In the genomic region with DNA sequence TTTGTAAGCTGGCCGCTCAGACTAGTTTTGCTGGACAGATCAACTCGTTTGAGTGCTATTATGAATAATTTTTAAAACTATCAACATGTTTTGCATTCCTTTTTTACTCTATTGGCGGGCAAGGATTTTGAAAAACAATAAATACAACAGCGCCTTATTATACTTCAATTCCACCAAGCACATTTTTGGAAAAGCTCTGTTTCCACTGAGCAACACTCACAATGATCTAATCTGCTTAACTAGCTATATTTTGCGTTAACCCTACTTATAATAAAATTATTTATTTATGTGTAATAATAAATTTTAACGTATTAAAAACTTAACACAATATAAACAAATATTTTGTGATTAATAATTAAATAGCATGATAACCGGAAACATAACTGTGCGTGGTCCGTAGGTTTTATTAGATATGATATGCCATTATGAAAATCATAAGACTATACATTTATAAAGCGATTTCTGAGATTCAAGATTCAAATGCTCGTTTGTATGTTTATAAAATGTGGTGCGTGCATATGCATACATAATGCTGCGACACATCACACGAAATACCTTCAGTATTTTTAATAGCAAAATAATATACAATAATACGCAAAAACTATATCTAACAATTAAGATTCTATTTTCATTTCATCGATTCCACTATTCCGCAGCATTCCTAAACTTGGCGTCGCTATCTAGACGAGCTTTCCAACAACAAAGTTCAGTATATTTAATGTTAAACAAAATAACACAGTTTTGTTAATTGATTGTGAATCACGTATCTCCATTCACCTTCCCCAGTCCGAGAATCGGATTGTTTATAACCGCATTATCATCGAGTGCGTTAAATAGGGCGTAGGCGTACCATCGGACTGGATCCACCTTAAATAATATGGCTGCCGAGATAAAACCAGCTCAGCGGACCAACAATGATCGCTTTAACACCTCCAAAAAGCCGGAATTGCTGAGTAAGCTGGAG, we compare ENCODE assay signal across 5 fruit fly cellular contexts.
A peak's percentile ranks its signal among the peaks of the same experiment; 100 is the strongest.
TF ChIP-seq lines count a peak whose summit lies in the region.

A gene (minus strand): TSS at position 138 of the 964 bp plus-strand sequence.
A gene (plus strand): TSS at position 649 of the 964 bp plus-strand sequence.

- no peak for TF ChIP-seq CTCF in whole organism, embryonic (GFP tag; optimal IDR thresholded peaks at IDR 0.05; lab: Kevin White, UChicago)

TF ChIP-seq in whole organism, adult, 20 proteins besides CTCF, POLR2A, EP300 and RAD21 (continues in another document):
- TF ChIP-seq cic (GFP tag; optimal IDR thresholded peaks at IDR 0.05; lab: Kevin White, UChicago) (no peak), CG33017 (tag; optimal IDR thresholded peaks at IDR 0.05; lab: Kevin White, UChicago) (no peak), bab1 (GFP tag; optimal IDR thresholded peaks at IDR 0.05; lab: Kevin White, UChicago) (peak; percentile 4), Hr96 (GFP tag; optimal IDR thresholded peaks at IDR 0.05; lab: Kevin White, UChicago) (no peak), Clk (GFP tag; optimal IDR thresholded peaks at IDR 0.05; lab: Kevin White, UChicago) (no peak), CG7045 (GFP tag; optimal IDR thresholded peaks at IDR 0.05; lab: Kevin White, UChicago) (no peak), ovo (GFP tag; optimal IDR thresholded peaks at IDR 0.05; lab: Kevin White, UChicago) (no peak), CG7101 (tag; optimal IDR thresholded peaks at IDR 0.05; lab: Kevin White, UChicago) (no peak), CG14711 (tag; optimal IDR thresholded peaks at IDR 0.05; lab: Kevin White, UChicago) (no peak), Crg-1 (GFP tag; optimal IDR thresholded peaks at IDR 0.05; lab: Kevin White, UChicago) (no peak), pad (GFP tag; optimal IDR thresholded peaks at IDR 0.05; lab: Kevin White, UChicago) (no peak), Mnt (GFP tag; optimal IDR thresholded peaks at IDR 0.05; lab: Kevin White, UChicago) (no peak), toe (GFP tag; optimal IDR thresholded peaks at IDR 0.05; lab: Kevin White, UChicago) (no peak), tj (GFP tag; optimal IDR thresholded peaks at IDR 0.05; lab: Kevin White, UChicago) (peak; percentile 88), cnc (optimal IDR thresholded peaks at IDR 0.05; lab: Kevin White, UChicago) (no peak), CG1620 (GFP tag; optimal IDR thresholded peaks at IDR 0.05; lab: Kevin White, UChicago) (no peak)

TF ChIP-seq in whole organism, embryonic, 481 proteins besides CTCF, POLR2A, EP300 and RAD21 (continues in another document):
- TF ChIP-seq HLH3B (GFP tag; IDR thresholded peaks at IDR 0.05; lab: Robert Waterston, UW) (no peak), CG2712 (tag; optimal IDR thresholded peaks at IDR 0.05; lab: Kevin White, UChicago) (peak; percentile 21), pros (GFP tag; optimal IDR thresholded peaks at IDR 0.05; lab: Kevin White, UChicago) (no peak), Aef1 (GFP tag; IDR thresholded peaks at IDR 0.05; lab: Robert Waterston, UW) (peak; percentile 29; the same call in 1 of the 3 replicates), ssp (GFP tag; IDR thresholded peaks at IDR 0.05; lab: Robert Waterston, UW) (peak; percentile 97), pho (GFP tag; optimal IDR thresholded peaks at IDR 0.05; lab: Kevin White, UChicago) (no peak), Nf-YC (tag; optimal IDR thresholded peaks at IDR 0.05; lab: Kevin White, UChicago) (peak; percentile 1), CG6813 (GFP tag; optimal IDR thresholded peaks at IDR 0.05; lab: Kevin White, UChicago) (no peak), CG3163 (GFP tag; optimal IDR thresholded peaks at IDR 0.05; lab: Kevin White, UChicago) (no peak), br (optimal IDR thresholded peaks at IDR 0.05; lab: Kevin White, UChicago) (no peak), NK7.1 (GFP tag; optimal IDR thresholded peaks at IDR 0.05; lab: Kevin White, UChicago) (no peak), pfk (GFP tag; optimal IDR thresholded peaks at IDR 0.05; lab: Kevin White, UChicago) (peak; percentile 80), CkIIα-i1 (GFP tag; IDR thresholded peaks at IDR 0.05; lab: Robert Waterston, UW) (no peak), Gug (GFP tag; IDR thresholded peaks at IDR 0.05; lab: Robert Waterston, UW) (no peak), vvl (GFP tag; IDR thresholded peaks at IDR 0.05; lab: Robert Waterston, UW) (peak; percentile 12; the same call in 1 of the 2 replicates), CG30020 (tag; optimal IDR thresholded peaks at IDR 0.05; lab: Kevin White, UChicago) (peak; percentile 97)

TF ChIP-seq in whole organism, prepupa, 60 proteins besides CTCF, POLR2A, EP300 and RAD21:
- TF ChIP-seq CG6808 (GFP tag; optimal IDR thresholded peaks at IDR 0.05; lab: Kevin White, UChicago) (no peak), Eip75B (GFP tag; optimal IDR thresholded peaks at IDR 0.05; lab: Kevin White, UChicago) (no peak), fd59A (GFP tag; optimal IDR thresholded peaks at IDR 0.05; lab: Kevin White, UChicago) (no peak), CG32006 (GFP tag; optimal IDR thresholded peaks at IDR 0.05; lab: Kevin White, UChicago) (no peak), CG3032 (tag; optimal IDR thresholded peaks at IDR 0.05; lab: Kevin White, UChicago) (peak; percentile 21), CG11762 (GFP tag; optimal IDR thresholded peaks at IDR 0.05; lab: Kevin White, UChicago; ENCODE audit: insufficient read depth) (no peak), net (GFP tag; optimal IDR thresholded peaks at IDR 0.05; lab: Kevin White, UChicago) (no peak), CG10669 (GFP tag; optimal IDR thresholded peaks at IDR 0.05; lab: Kevin White, UChicago) (no peak), cyc (GFP tag; optimal IDR thresholded peaks at IDR 0.05; lab: Kevin White, UChicago) (peak; percentile 6), CG16779 (tag; optimal IDR thresholded peaks at IDR 0.05; lab: Kevin White, UChicago) (no peak), Sox14 (GFP tag; optimal IDR thresholded peaks at IDR 0.05; lab: Kevin White, UChicago) (no peak), CG31627 (GFP tag; optimal IDR thresholded peaks at IDR 0.05; lab: Kevin White, UChicago) (no peak), topi (GFP tag; optimal IDR thresholded peaks at IDR 0.05; lab: Kevin White, UChicago) (no peak), CG6276 (GFP tag; optimal IDR thresholded peaks at IDR 0.05; lab: Kevin White, UChicago) (no peak), Sox102F (GFP tag; optimal IDR thresholded peaks at IDR 0.05; lab: Kevin White, UChicago) (no peak), spab (GFP tag; optimal IDR thresholded peaks at IDR 0.05; lab: Kevin White, UChicago) (no peak)

TF ChIP-seq in whole organism, pupa, 21 proteins besides CTCF, POLR2A, EP300 and RAD21:
- TF ChIP-seq CG12605 (GFP tag; IDR thresholded peaks at IDR 0.05; lab: Robert Waterston, UW) (no peak), CG15710 (tag; optimal IDR thresholded peaks at IDR 0.05; lab: Kevin White, UChicago) (peak; percentile 16)
TF ChIP-seq in whole organism, pupa: peak in this region for 1.

TF ChIP-seq in whole organism, wandering third instar larva, 38 proteins besides CTCF, POLR2A, EP300 and RAD21:
- TF ChIP-seq HLH106 (tag; optimal IDR thresholded peaks at IDR 0.05; lab: Kevin White, UChicago), result no peak
- no peak for TF ChIP-seq sage (GFP tag; optimal IDR thresholded peaks at IDR 0.05; lab: Kevin White, UChicago)
- TF ChIP-seq woc (GFP tag; optimal IDR thresholded peaks at IDR 0.05; lab: Kevin White, UChicago), result peak; percentile 41
- peak; percentile 99 for TF ChIP-seq N (GFP tag; optimal IDR thresholded peaks at IDR 0.05; lab: Kevin White, UChicago)
- TF ChIP-seq Hr78 (GFP tag; optimal IDR thresholded peaks at IDR 0.05; lab: Kevin White, UChicago), result peak; percentile 83
- no peak for TF ChIP-seq Rel (GFP tag; optimal IDR thresholded peaks at IDR 0.05; lab: Kevin White, UChicago)
- peak; percentile 95 for TF ChIP-seq Rel (tag; optimal IDR thresholded peaks at IDR 0.05; lab: Kevin White, UChicago)
- no peak for TF ChIP-seq psq (GFP tag; optimal IDR thresholded peaks at IDR 0.05; lab: Kevin White, UChicago)
- TF ChIP-seq usp (GFP tag; optimal IDR thresholded peaks at IDR 0.05; lab: Kevin White, UChicago), result no peak
- TF ChIP-seq CG32264 (GFP tag; optimal IDR thresholded peaks at IDR 0.05; lab: Kevin White, UChicago), result no peak
- peak; percentile 79 for TF ChIP-seq lola (GFP tag; optimal IDR thresholded peaks at IDR 0.05; lab: Kevin White, UChicago)
